Fruit fly (Drosophila melanogaster): Measurements from ENCODE around the gene CG33080.

Gene CG33080

dm6 chrX:5695035-5695434 lies 22.5 kb downstream of the CG33080 start, which contains the start of gene CG3149 (continued):
- TF ChIP-seq CG16779 (GFP tag; IDR thresholded peaks at IDR 0.05), result no peak
- no peak for TF ChIP-seq dpn (GFP tag; optimal IDR thresholded peaks at IDR 0.05)
- TF ChIP-seq CG17359 (tag; optimal IDR thresholded peaks at IDR 0.05), result no peak
- no peak for TF ChIP-seq CG9876 (GFP tag; optimal IDR thresholded peaks at IDR 0.05)
- no peak for TF ChIP-seq Rfx (GFP tag; IDR thresholded peaks at IDR 0.05)
- no peak for TF ChIP-seq peb (GFP tag; IDR thresholded peaks at IDR 0.05)
- TF ChIP-seq CG10267 (tag; optimal IDR thresholded peaks at IDR 0.05), result peak; percentile 3
- TF ChIP-seq CG13424 (tag; optimal IDR thresholded peaks at IDR 0.05), result no peak
- TF ChIP-seq CG10366 (GFP tag; IDR thresholded peaks at IDR 0.05), result no peak
- no peak for TF ChIP-seq Usf (GFP tag; optimal IDR thresholded peaks at IDR 0.05)
- TF ChIP-seq MESR4 (GFP tag; optimal IDR thresholded peaks at IDR 0.05), result peak; percentile 27
- TF ChIP-seq ash1 (GFP tag; optimal IDR thresholded peaks at IDR 0.05), result no peak
- no peak for TF ChIP-seq bowl (GFP tag; IDR thresholded peaks at IDR 0.05)
- no peak for TF ChIP-seq Hr51 (GFP tag; optimal IDR thresholded peaks at IDR 0.05)
- no peak for TF ChIP-seq CG10431 (GFP tag; optimal IDR thresholded peaks at IDR 0.05)
- TF ChIP-seq CG3163 (GFP tag; optimal IDR thresholded peaks at IDR 0.05), result no peak
- TF ChIP-seq Fer2 (tag; optimal IDR thresholded peaks at IDR 0.05), result no peak
- no peak for TF ChIP-seq Taf1 (GFP tag; IDR thresholded peaks at IDR 0.05)
- TF ChIP-seq mam (GFP tag; optimal IDR thresholded peaks at IDR 0.05), result no peak
- no peak for TF ChIP-seq esg (GFP tag; conservative IDR thresholded peaks at IDR 0.05)
- peak; percentile 89 for TF ChIP-seq tna (GFP tag; IDR thresholded peaks at IDR 0.05; ENCODE audit: partially characterized antibody)
- no peak for TF ChIP-seq nerfin-1 (tag; optimal IDR thresholded peaks at IDR 0.05)
- peak; percentile 53 for TF ChIP-seq Sry-δ (GFP tag; optimal IDR thresholded peaks at IDR 0.05)
- TF ChIP-seq GATAe (GFP tag; conservative IDR thresholded peaks at IDR 0.05), result no peak
- TF ChIP-seq NFAT (GFP tag; IDR thresholded peaks at IDR 0.05), result no peak
- no peak for TF ChIP-seq CG12299 (tag; optimal IDR thresholded peaks at IDR 0.05)
- no peak for TF ChIP-seq Bteb2 (GFP tag; optimal IDR thresholded peaks at IDR 0.05)
- no peak for TF ChIP-seq da (GFP tag; optimal IDR thresholded peaks at IDR 0.05)
- TF ChIP-seq Pdp1 (GFP tag; optimal IDR thresholded peaks at IDR 0.05), result no peak
- no peak for TF ChIP-seq lab (GFP tag; optimal IDR thresholded peaks at IDR 0.05)
- no peak for TF ChIP-seq H15 (GFP tag; IDR thresholded peaks at IDR 0.05)
- no peak for TF ChIP-seq CG6272 (GFP tag; IDR thresholded peaks at IDR 0.05)
- no peak for TF ChIP-seq gsb-n (tag; optimal IDR thresholded peaks at IDR 0.05)
- TF ChIP-seq CG18599 (GFP tag; optimal IDR thresholded peaks at IDR 0.05), result no peak
- TF ChIP-seq gt (GFP tag; IDR thresholded peaks at IDR 0.05), result no peak
- no peak for TF ChIP-seq Hey (tag; optimal IDR thresholded peaks at IDR 0.05)
- no peak for TF ChIP-seq ssp (GFP tag; IDR thresholded peaks at IDR 0.05)
- no peak for TF ChIP-seq HHEX (GFP tag; optimal IDR thresholded peaks at IDR 0.05)
- TF ChIP-seq CG5245 (GFP tag; optimal IDR thresholded peaks at IDR 0.05), result no peak
- no peak for TF ChIP-seq CG6765 (GFP tag; optimal IDR thresholded peaks at IDR 0.05)
- TF ChIP-seq E2f2 (GFP tag; IDR thresholded peaks at IDR 0.05), result peak; percentile 89
- no peak for TF ChIP-seq knrl (GFP tag; IDR thresholded peaks at IDR 0.05; ENCODE audit: partially characterized antibody)
- no peak for TF ChIP-seq Dad (GFP tag; optimal IDR thresholded peaks at IDR 0.05)
- peak; percentile 49 for TF ChIP-seq CG2129 (GFP tag; IDR thresholded peaks at IDR 0.05; ENCODE audit: partially characterized antibody)
- TF ChIP-seq cad (GFP tag; optimal IDR thresholded peaks at IDR 0.05), result no peak
- TF ChIP-seq Dll (GFP tag; IDR thresholded peaks at IDR 0.05; ENCODE audit: partially characterized antibody), result peak; percentile 76
- TF ChIP-seq dm (GFP tag; optimal IDR thresholded peaks at IDR 0.05), result no peak
- no peak for TF ChIP-seq CG12942 (GFP tag; optimal IDR thresholded peaks at IDR 0.05)
- TF ChIP-seq Blimp-1 (GFP tag; optimal IDR thresholded peaks at IDR 0.05), result no peak
- TF ChIP-seq CG2678 (tag; optimal IDR thresholded peaks at IDR 0.05), result no peak
- TF ChIP-seq CG10565 (GFP tag; optimal IDR thresholded peaks at IDR 0.05), result no peak
- no peak for TF ChIP-seq Dbx (GFP tag; IDR thresholded peaks at IDR 0.05)

Measured in whole organism, embryonic.